Worm (Caenorhabditis elegans) whole organism, early embryonic: ENCODE measurements around the gene idpp-15.

Experiments used
- F13C5.2 ChIP-seq: sonication (generic microtip); optimal IDR thresholded peaks from 2 replicates; lab custom pipeline; 2017; ENCODE audit warnings: mild to moderate bottlenecking, missing genetic modification characterization, inconsistent platforms, missing compliant biosample characterization
- ama-1 ChIP-seq: fragments of 150-350 bp; optimal IDR thresholded peaks from 2 replicates; lab custom pipeline; 2014

ce11 chrIII:8491945-8492344, 32.9 kb upstream of the idpp-15 start:
- TF ChIP-seq ama-1 (no peak), F13C5.2 (tag; lab: Kevin White, UChicago) (no peak)
